Fruit fly (Drosophila melanogaster) whole organism, embryonic: ENCODE measurements around the gene Acbp6.

Source experiments
- CG10565 ChIP-seq: fragments of 200-800 bp; sonication (Bioruptor generic); optimal IDR thresholded peaks from 3 replicates; lab custom pipeline; 2016; ENCODE audit warnings: missing biosample characterization, mild to moderate bottlenecking, missing genetic modification characterization
- CG10654 ChIP-seq: fragments of 200-800 bp; sonication (Bioruptor generic); optimal IDR thresholded peaks from 2 replicates; lab custom pipeline; 2016; ENCODE audit warnings: missing biosample characterization, missing genetic modification characterization
- CG11723 ChIP-seq: fragments of 200-800 bp; sonication (Bioruptor generic); optimal IDR thresholded peaks from 2 replicates; lab custom pipeline; 2017; ENCODE audit warnings: missing biosample characterization, mild to moderate bottlenecking, missing genetic modification characterization
- CG13624 ChIP-seq: fragments of 200-800 bp; sonication (Bioruptor generic); optimal IDR thresholded peaks from 2 replicates; lab custom pipeline; 2016; ENCODE audit warnings: missing biosample characterization, missing genetic modification characterization
- CG14050 ChIP-seq: fragments of 200-800 bp; sonication (Bioruptor generic); IDR thresholded peaks from 3 replicates; pipeline ENCODE4 v1.3.6; 2022; ENCODE audit warnings: missing biosample characterization, missing genetic modification characterization
- CG14710 ChIP-seq: fragments of 200-800 bp; sonication (Bioruptor generic); optimal IDR thresholded peaks from 3 replicates; lab custom pipeline; 2019; ENCODE audit warnings: missing biosample characterization, mild to moderate bottlenecking, missing genetic modification characterization, moderate library complexity
- CG16779 ChIP-seq: fragments of 200-800 bp; sonication (Bioruptor generic); IDR thresholded peaks from 2 replicates; pipeline ENCODE4 v1.3.6; 2022; ENCODE audit warnings: missing biosample characterization, missing genetic modification characterization
- CG17568 ChIP-seq: fragments of 200-800 bp; sonication (Bioruptor generic); optimal IDR thresholded peaks from 2 replicates; lab custom pipeline; 2018; ENCODE audit warnings: missing biosample characterization, mild to moderate bottlenecking, missing genetic modification characterization, moderate library complexity
- CG17829 ChIP-seq: fragments of 200-800 bp; optimal IDR thresholded peaks from 2 replicates; lab custom pipeline; 2019; ENCODE audit warnings: missing biosample characterization, mild to moderate bottlenecking, missing genetic modification characterization, moderate library complexity
- CG2678 ChIP-seq: fragments of 200-800 bp; sonication (Bioruptor generic); optimal IDR thresholded peaks from 3 replicates; lab custom pipeline; 2019; ENCODE audit warnings: missing biosample characterization, mild to moderate bottlenecking, missing genetic modification characterization, moderate library complexity
- CG30020 ChIP-seq: fragments of 200-800 bp; optimal IDR thresholded peaks from 2 replicates; lab custom pipeline; 2019; ENCODE audit warnings: missing biosample characterization, mild to moderate bottlenecking, missing genetic modification characterization, moderate library complexity
- CG32767 ChIP-seq: fragments of 200-800 bp; sonication (Bioruptor generic); IDR thresholded peaks from 2 replicates; pipeline ENCODE4 v1.3.6; 2022; ENCODE audit warnings: missing biosample characterization, missing genetic modification characterization
- CG32772 ChIP-seq: fragments of 200-800 bp; sonication (Bioruptor generic); IDR thresholded peaks from 2 replicates; pipeline ENCODE4 v1.3.6; 2022; ENCODE audit warnings: missing biosample characterization, missing genetic modification characterization
- CG4730 ChIP-seq: fragments of 200-800 bp; sonication (Bioruptor generic); IDR thresholded peaks from 2 replicates; pipeline ENCODE4 v1.3.6; 2022; ENCODE audit warnings: missing biosample characterization, missing genetic modification characterization
- CG4820 ChIP-seq: fragments of 200-800 bp; sonication (Bioruptor generic); optimal IDR thresholded peaks from 3 replicates; lab custom pipeline; 2016; ENCODE audit warnings: missing biosample characterization, missing genetic modification characterization
- CG5180 ChIP-seq: fragments of 200-800 bp; sonication (Bioruptor generic); optimal IDR thresholded peaks from 3 replicates; lab custom pipeline; 2017; ENCODE audit warnings: missing biosample characterization, missing genetic modification characterization, mild to moderate bottlenecking, moderate library complexity, missing genetic modification reagents
- CG5245 ChIP-seq: fragments of 200-800 bp; sonication (Bioruptor generic); optimal IDR thresholded peaks from 3 replicates; lab custom pipeline; 2016; ENCODE audit warnings: missing biosample characterization, missing genetic modification characterization
- CG9609 ChIP-seq: fragments of 200-800 bp; sonication (Bioruptor generic); optimal IDR thresholded peaks from 3 replicates; lab custom pipeline; 2016; ENCODE audit warnings: missing biosample characterization, missing genetic modification characterization
- Chrac-16 ChIP-seq: fragments of 200-800 bp; sonication (Bioruptor generic); optimal IDR thresholded peaks from 3 replicates; lab custom pipeline; 2016; ENCODE audit warnings: missing biosample characterization, missing genetic modification characterization
- Deaf1 ChIP-seq: fragments of 200-800 bp; optimal IDR thresholded peaks from 3 replicates; lab custom pipeline; 2019; ENCODE audit warnings: missing biosample characterization, mild to moderate bottlenecking, missing genetic modification characterization, moderate library complexity
- Dek ChIP-seq: fragments of 200-800 bp; sonication (Bioruptor generic); optimal IDR thresholded peaks from 3 replicates; lab custom pipeline; 2019; ENCODE audit warnings: missing biosample characterization, mild to moderate bottlenecking, missing genetic modification characterization, moderate library complexity
- Doc2 ChIP-seq: fragments of 200-800 bp; sonication (Bioruptor generic); IDR thresholded peaks from 2 replicates; pipeline ENCODE4 v1.3.6; 2022; ENCODE audit warnings: missing biosample characterization, missing genetic modification characterization
- MESR4 ChIP-seq: fragments of 200-800 bp; sonication (Bioruptor generic); optimal IDR thresholded peaks from 2 replicates; lab custom pipeline; 2018; ENCODE audit warnings: missing biosample characterization, mild to moderate bottlenecking, missing genetic modification characterization, moderate library complexity
- MTF-1 ChIP-seq: fragments of 200-800 bp; sonication (Bioruptor generic); optimal IDR thresholded peaks from 2 replicates; lab custom pipeline; 2018; ENCODE audit warnings: missing biosample characterization, mild to moderate bottlenecking, missing genetic modification characterization, borderline replicate concordance
- Mrtf ChIP-seq: fragments of 200-800 bp; sonication (Bioruptor generic); IDR thresholded peaks from 3 replicates; pipeline ENCODE4 v1.3.6; 2022; ENCODE audit warnings: missing biosample characterization, missing genetic modification characterization
- Oli ChIP-seq: fragments of 200-800 bp; sonication (Bioruptor generic); optimal IDR thresholded peaks from 2 replicates; lab custom pipeline; 2018; ENCODE audit warnings: missing biosample characterization, mild to moderate bottlenecking, missing genetic modification characterization, moderate library complexity
- Pdp1 ChIP-seq, 2 experiments: fragments of 200-800 bp; sonication (Bioruptor generic); optimal IDR thresholded peaks; 3 replicates each; lab custom pipeline; 2016; ENCODE audit warnings: missing biosample characterization in 2 of 2, missing genetic modification characterization in 2 of 2, mild to moderate bottlenecking in 1 of 2, moderate library complexity in 1 of 2
- Side ChIP-seq: fragments of 200-800 bp; sonication (Bioruptor generic); optimal IDR thresholded peaks from 2 replicates; lab custom pipeline; 2016; ENCODE audit warnings: missing biosample characterization, missing genetic modification characterization
- Spps ChIP-seq: fragments of 200-800 bp; sonication (Bioruptor generic); optimal IDR thresholded peaks from 2 replicates; lab custom pipeline; 2018; ENCODE audit warnings: missing biosample characterization, mild to moderate bottlenecking, missing genetic modification characterization
- TFAM ChIP-seq: fragments of 200-800 bp; sonication (Bioruptor generic); optimal IDR thresholded peaks from 2 replicates; lab custom pipeline; 2017; ENCODE audit warnings: missing biosample characterization, missing genetic modification characterization, inconsistent platforms
- al ChIP-seq: fragments of 200-800 bp; sonication (Bioruptor generic); IDR thresholded peaks from 2 replicates; pipeline ENCODE4 v1.3.6; 2022; ENCODE audit warnings: missing biosample characterization, missing genetic modification characterization
- ash1 ChIP-seq: fragments of 200-800 bp; sonication (Bioruptor generic); optimal IDR thresholded peaks from 2 replicates; lab custom pipeline; 2018; ENCODE audit warnings: missing biosample characterization, mild to moderate bottlenecking, missing genetic modification characterization
- caup ChIP-seq: fragments of 200-800 bp; sonication (Bioruptor generic); optimal IDR thresholded peaks from 3 replicates; lab custom pipeline; 2017; ENCODE audit warnings: missing biosample characterization, mild to moderate bottlenecking, missing genetic modification characterization, moderate library complexity; ENCODE audit not compliant: severe bottlenecking
- dati ChIP-seq: fragments of 200-800 bp; sonication (Bioruptor generic); IDR thresholded peaks from 2 replicates; pipeline ENCODE4 v1.3.6; 2022; ENCODE audit warnings: missing biosample characterization, missing genetic modification characterization
- gro ChIP-seq: fragments of 200-800 bp; sonication (Bioruptor generic); optimal IDR thresholded peaks from 2 replicates; lab custom pipeline; 2016; ENCODE audit warnings: missing biosample characterization, missing genetic modification characterization
- gsb ChIP-seq: fragments of 200-800 bp; sonication (Bioruptor generic); IDR thresholded peaks from 2 replicates; pipeline ENCODE4 v1.3.6; 2022; ENCODE audit warnings: missing biosample characterization, missing genetic modification characterization
- klu ChIP-seq: fragments of 200-800 bp; sonication (Bioruptor generic); IDR thresholded peaks from 2 replicates; pipeline ENCODE4 v1.3.6; 2022; ENCODE audit warnings: missing biosample characterization, missing genetic modification characterization
- lab ChIP-seq: fragments of 200-800 bp; sonication (Bioruptor generic); optimal IDR thresholded peaks from 3 replicates; lab custom pipeline; 2017; ENCODE audit warnings: missing biosample characterization, missing genetic modification characterization, mild to moderate bottlenecking, moderate library complexity, missing genetic modification reagents
- nerfin-2 ChIP-seq: fragments of 200-800 bp; sonication (Bioruptor generic); IDR thresholded peaks from 2 replicates; pipeline ENCODE4 v1.3.6; 2022; ENCODE audit warnings: missing biosample characterization, missing genetic modification characterization; ENCODE audit not compliant: partially characterized antibody
- nom ChIP-seq: fragments of 200-800 bp; sonication (Bioruptor generic); optimal IDR thresholded peaks from 2 replicates; lab custom pipeline; 2017; ENCODE audit warnings: missing biosample characterization, missing genetic modification characterization, mild to moderate bottlenecking, moderate library complexity, missing genetic modification reagents
- org-1 ChIP-seq: fragments of 200-800 bp; sonication (Bioruptor generic); optimal IDR thresholded peaks from 2 replicates; lab custom pipeline; 2017; ENCODE audit warnings: missing biosample characterization, missing genetic modification characterization
- prd ChIP-seq, 3 experiments: fragments of >200 bp in 2 of 3; fragments of 200-800 bp in 1 of 3; sonication (Bioruptor generic) in 1 of 3; optimal IDR thresholded peaks in 2 of 3; IDR thresholded peaks in 1 of 3; 2 replicates in 2 of 3; 3 replicates in 1 of 3; pipeline versions ENCODE4 v1.3.6 to Lab custom; 2017 to 2022; ENCODE audit warnings: missing biosample characterization in 1 of 3, missing genetic modification characterization in 1 of 3
- pros ChIP-seq: fragments of 200-800 bp; sonication (Bioruptor generic); optimal IDR thresholded peaks from 3 replicates; lab custom pipeline; 2019; ENCODE audit warnings: missing biosample characterization, mild to moderate bottlenecking, missing genetic modification characterization, moderate library complexity
- psq ChIP-seq: fragments of 200-800 bp; sonication (Bioruptor generic); optimal IDR thresholded peaks from 2 replicates; lab custom pipeline; 2017; ENCODE audit warnings: missing biosample characterization, missing genetic modification characterization
- repo ChIP-seq: fragments of 200-800 bp; sonication (Bioruptor generic); optimal IDR thresholded peaks from 2 replicates; lab custom pipeline; 2016; ENCODE audit warnings: missing biosample characterization, missing genetic modification characterization
- row ChIP-seq: fragments of 200-800 bp; sonication (Bioruptor generic); IDR thresholded peaks from 3 replicates; pipeline ENCODE4 v1.3.6; 2022; ENCODE audit warnings: missing biosample characterization, missing genetic modification characterization
- run ChIP-seq: fragments of 200-800 bp; sonication (Bioruptor generic); optimal IDR thresholded peaks from 3 replicates; lab custom pipeline; 2018; ENCODE audit warnings: missing biosample characterization, mild to moderate bottlenecking, missing genetic modification characterization
- shn ChIP-seq: fragments of 200-800 bp; sonication (Bioruptor generic); optimal IDR thresholded peaks from 3 replicates; lab custom pipeline; 2016; ENCODE audit warnings: missing biosample characterization, missing genetic modification characterization
- slou ChIP-seq: fragments of 200-800 bp; sonication (Bioruptor generic); optimal IDR thresholded peaks from 3 replicates; lab custom pipeline; 2016; ENCODE audit warnings: missing biosample characterization, missing genetic modification characterization
- zen ChIP-seq: fragments of 200-800 bp; sonication (Bioruptor generic); optimal IDR thresholded peaks from 3 replicates; lab custom pipeline; 2018; ENCODE audit warnings: missing biosample characterization, mild to moderate bottlenecking, missing genetic modification characterization, moderate library complexity

Gene Acbp6

DNA sequence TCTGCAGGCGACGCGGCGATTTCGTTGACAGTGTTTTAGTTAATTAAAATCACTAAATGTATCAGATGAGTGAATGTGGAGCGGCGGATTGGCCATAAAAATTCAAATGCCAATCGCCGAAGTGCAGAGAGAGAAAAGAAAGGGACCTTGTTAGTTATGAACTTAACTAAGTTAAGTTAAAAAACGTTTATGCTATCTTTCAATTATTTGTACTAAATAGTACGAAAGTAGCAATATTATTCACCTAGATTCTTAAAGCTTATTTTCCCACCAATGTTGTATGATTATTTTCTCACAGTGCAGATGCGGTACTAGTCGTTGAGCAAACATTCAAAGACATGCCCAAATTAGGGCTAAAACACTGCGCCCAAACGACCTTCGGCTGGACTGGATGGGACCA is 37.9 kb upstream of the Acbp6 start (continued):
- TF ChIP-seq Deaf1 (tag; lab: Kevin White, UChicago) = peak; percentile 24
- peak; percentile 31; the same call in 1 of the 2 replicates for TF ChIP-seq dati
- peak; percentile 69 for TF ChIP-seq CG4820 (GFP tag; lab: Kevin White, UChicago)
- TF ChIP-seq MTF-1 (GFP tag; lab: Kevin White, UChicago) = peak; percentile 26
- no peak for TF ChIP-seq Doc2
- peak; percentile 52 for TF ChIP-seq org-1 (GFP tag; lab: Kevin White, UChicago)
- TF ChIP-seq Spps = peak; percentile 5
- TF ChIP-seq repo (GFP tag; lab: Kevin White, UChicago) = peak; percentile 41
- peak; percentile 48 for TF ChIP-seq CG9609
- peak; percentile 56 for TF ChIP-seq CG4730 (GFP tag; lab: Robert Waterston, UW)
- peak; percentile 58 for TF ChIP-seq CG10654 (GFP tag; lab: Kevin White, UChicago)
- TF ChIP-seq TFAM (GFP tag; lab: Kevin White, UChicago) = no peak
- no peak for TF ChIP-seq pros
- TF ChIP-seq CG10565 (GFP tag; lab: Kevin White, UChicago) = no peak
- no peak for TF ChIP-seq shn (GFP tag; lab: Kevin White, UChicago)
- TF ChIP-seq CG30020 (tag; lab: Kevin White, UChicago) = no peak
- peak; percentile 78 for TF ChIP-seq lab (GFP tag; lab: Kevin White, UChicago)
- TF ChIP-seq CG14710 (tag; lab: Kevin White, UChicago) = peak; percentile 29
- peak; percentile 37; the same call in 1 of the 2 replicates for TF ChIP-seq klu (GFP tag; lab: Robert Waterston, UW)
- peak; percentile 67 for TF ChIP-seq Oli (tag; lab: Kevin White, UChicago)
- peak; percentile 41 for TF ChIP-seq caup (GFP tag; lab: Kevin White, UChicago)
- no peak for TF ChIP-seq nom (GFP tag; lab: Kevin White, UChicago)
- peak; percentile 77 for TF ChIP-seq CG17829 (tag; lab: Kevin White, UChicago)
- no peak for TF ChIP-seq CG16779 (GFP tag; lab: Robert Waterston, UW)
- TF ChIP-seq psq (GFP tag; lab: Kevin White, UChicago) = no peak
- peak; percentile 57; the same call in 2 of the 3 replicates for TF ChIP-seq CG14050 (GFP tag; lab: Robert Waterston, UW)
- peak; percentile 67 for TF ChIP-seq row (GFP tag; lab: Robert Waterston, UW)
- peak; percentile 12 for TF ChIP-seq run
- no peak for TF ChIP-seq CG17568 (GFP tag; lab: Kevin White, UChicago)
- TF ChIP-seq CG11723 (GFP tag; lab: Kevin White, UChicago) = no peak
- TF ChIP-seq zen (tag; lab: Kevin White, UChicago) = peak; percentile 25
- peak; percentile 19 for TF ChIP-seq gro
- peak; percentile 55; the same call in 1 of the 2 replicates for TF ChIP-seq CG32767 (GFP tag; lab: Robert Waterston, UW)
- no peak for TF ChIP-seq slou (GFP tag; lab: Kevin White, UChicago)
- peak; percentile 69; the same call in 1 of the 3 replicates for TF ChIP-seq Mrtf (GFP tag; lab: Robert Waterston, UW)
- TF ChIP-seq MESR4 (GFP tag; lab: Kevin White, UChicago) = no peak
- TF ChIP-seq CG2678 = peak; percentile 81
- TF ChIP-seq CG5245 = peak; percentile 60
- TF ChIP-seq prd (optimal IDR thresholded peaks at IDR 0.05; lab: Kevin White, UChicago) = no peak
- TF ChIP-seq prd (GFP tag; IDR thresholded peaks at IDR 0.05; lab: Robert Waterston, UW) = peak; percentile 82
- TF ChIP-seq Pdp1 (GFP tag; optimal IDR thresholded peaks at IDR 0.05; lab: Kevin White, UChicago) = peak; percentile 47 to 71
- peak; percentile 25 for TF ChIP-seq Chrac-16 (GFP tag; lab: Kevin White, UChicago)
- no peak for TF ChIP-seq ash1 (GFP tag; lab: Kevin White, UChicago)
- no peak for TF ChIP-seq Dek
- TF ChIP-seq Side = peak; percentile 40
- TF ChIP-seq gsb (GFP tag; lab: Robert Waterston, UW) = peak; percentile 40; the same call in 1 of the 2 replicates
- TF ChIP-seq CG5180 = peak; percentile 61
- no peak for TF ChIP-seq nerfin-2 (GFP tag; lab: Robert Waterston, UW)
- TF ChIP-seq CG13624 (GFP tag; lab: Kevin White, UChicago) = peak; percentile 2
- peak; percentile 66 for TF ChIP-seq CG32772 (GFP tag; lab: Robert Waterston, UW)
- TF ChIP-seq al (GFP tag; lab: Robert Waterston, UW) = peak; percentile 34; the same call in 1 of the 2 replicates
